Worm (Caenorhabditis elegans): ENCODE data around the gene gstk-1.

- TF ChIP-seq lin-32 (GFP tag; optimal IDR thresholded peaks at IDR 0.05), result peak; percentile 46
- TF ChIP-seq nhr-237 (tag; optimal IDR thresholded peaks at IDR 0.05), result peak; percentile 14
- peak; percentile 75 for TF ChIP-seq ceh-39 (tag; optimal IDR thresholded peaks at IDR 0.05)
- TF ChIP-seq sptf-1 (tag; optimal IDR thresholded peaks at IDR 0.05), result peak; percentile 68
- TF ChIP-seq ceh-43 (GFP tag; optimal IDR thresholded peaks at IDR 0.05), result no peak
- no peak for TF ChIP-seq bed-3 (GFP tag; optimal IDR thresholded peaks at IDR 0.05)
- TF ChIP-seq elt-3 (tag; optimal IDR thresholded peaks at IDR 0.05), result no peak
- no peak for TF ChIP-seq nhr-12 (tag; optimal IDR thresholded peaks at IDR 0.05)
- TF ChIP-seq cnd-1 (tag; optimal IDR thresholded peaks at IDR 0.05), result peak; percentile 40
- TF ChIP-seq blmp-1 (tag; optimal IDR thresholded peaks at IDR 0.05), result peak; percentile 68
These were observed 10.4 kb upstream of the gstk-1 start for ce11 chrII:9646122-9646555.

Data from whole organism, mixed stage, embryonic.